Worm (Caenorhabditis elegans) whole organism, L4 larva: ENCODE data around the gene gpa-7.

Experiments used
- F37D6.2 ChIP-seq: sonication (generic microtip); optimal IDR thresholded peaks from 2 replicates; lab custom pipeline; 2016; ENCODE audit warnings: mild to moderate bottlenecking, missing genetic modification characterization, missing compliant biosample characterization
- T20F7.1 ChIP-seq: fragments of 200-800 bp; sonication (Bioruptor generic); optimal IDR thresholded peaks from 2 replicates; lab custom pipeline; 2018; ENCODE audit warnings: mild to moderate bottlenecking, missing genetic modification characterization, missing compliant biosample characterization
- T26A8.4 ChIP-seq: fragments of 200-800 bp; sonication (Bioruptor generic); IDR thresholded peaks from 2 replicates; pipeline ENCODE4 v1.3.6; 2022; ENCODE audit warnings: missing genetic modification characterization, missing compliant biosample characterization
- ZK546.5 ChIP-seq, 2 experiments: sonication (generic microtip); optimal IDR thresholded peaks; 2 replicates each; lab custom pipeline; 2017; ENCODE audit warnings: missing biosample characterization in 2 of 2, missing genetic modification characterization in 2 of 2
- aly-2 ChIP-seq: sonication (generic microtip); optimal IDR thresholded peaks from 2 replicates; lab custom pipeline; 2018; ENCODE audit warnings: missing biosample characterization, missing genetic modification characterization
- ceh-62 ChIP-seq: sonication (generic microtip); optimal IDR thresholded peaks from 2 replicates; lab custom pipeline; 2017; ENCODE audit warnings: missing biosample characterization, missing genetic modification characterization
- ces-1 ChIP-seq: fragments of 150-350 bp; sonication (generic microtip); optimal IDR thresholded peaks from 4 replicates; lab custom pipeline; 2014; ENCODE audit warnings: missing biosample characterization, missing genetic modification reagents, missing genetic modification characterization
- ctbp-1 ChIP-seq: fragments of 200-800 bp; sonication (Bioruptor generic); IDR thresholded peaks from 2 replicates; pipeline ENCODE4 v1.3.6; 2022; ENCODE audit warnings: missing genetic modification reagents, missing genetic modification characterization, missing compliant biosample characterization
- daf-16 ChIP-seq, 3 experiments: sonication (generic microtip); optimal IDR thresholded peaks; 2 replicates each; lab custom pipeline; 2016 to 2017; ENCODE audit warnings: missing genetic modification characterization in 3 of 3, missing genetic modification reagents in 3 of 3, mild to moderate bottlenecking in 2 of 3, missing compliant biosample characterization in 2 of 3, missing biosample characterization in 1 of 3, moderate library complexity in 1 of 3
- fos-1 ChIP-seq: fragments of 150-350 bp; optimal IDR thresholded peaks from 2 replicates; lab custom pipeline; 2014; ENCODE audit warnings: missing biosample characterization, missing genetic modification characterization
- gei-8 ChIP-seq: fragments of 200-800 bp; sonication (Bioruptor generic); optimal IDR thresholded peaks from 2 replicates; lab custom pipeline; 2018; ENCODE audit warnings: mild to moderate bottlenecking, missing genetic modification characterization, missing compliant biosample characterization
- lin-29 ChIP-seq: fragments of 200-800 bp; sonication (Bioruptor generic); IDR thresholded peaks from 2 replicates; pipeline ENCODE4 v1.3.6; 2022; ENCODE audit warnings: missing genetic modification reagents, missing genetic modification characterization, missing compliant biosample characterization
- madf-9 ChIP-seq: fragments of 200-800 bp; sonication (Bioruptor generic); conservative IDR thresholded peaks from 2 replicates; pipeline ENCODE4 v1.3.6; 2022; ENCODE audit warnings: missing genetic modification reagents, missing genetic modification characterization, missing compliant biosample characterization
- mdt-29 ChIP-seq: fragments of 200-800 bp; sonication (Bioruptor generic); IDR thresholded peaks from 2 replicates; pipeline ENCODE4 v1.3.6; 2022; ENCODE audit warnings: missing genetic modification reagents, missing genetic modification characterization, missing compliant biosample characterization
- mxl-2 ChIP-seq: fragments of 200-800 bp; sonication (Bioruptor generic); conservative IDR thresholded peaks from 2 replicates; pipeline ENCODE4 v1.3.6; 2022; ENCODE audit warnings: missing genetic modification reagents, missing genetic modification characterization, missing compliant biosample characterization
- nhr-102 ChIP-seq: sonication (generic microtip); optimal IDR thresholded peaks from 2 replicates; lab custom pipeline; 2016; ENCODE audit warnings: mild to moderate bottlenecking, missing genetic modification characterization, moderate library complexity, missing compliant biosample characterization
- nhr-11 ChIP-seq: fragments of 150-350 bp; optimal IDR thresholded peaks from 2 replicates; lab custom pipeline; 2014; ENCODE audit warnings: missing biosample characterization, missing genetic modification characterization
- nhr-6 ChIP-seq: fragments of 150-350 bp; optimal IDR thresholded peaks from 2 replicates; lab custom pipeline; 2014; ENCODE audit warnings: missing biosample characterization, missing genetic modification characterization
- pha-4 ChIP-seq, 2 experiments: fragments of 150-350 bp in 1 of 2; fragments of 200-800 bp in 1 of 2; sonication (Bioruptor generic) in 1 of 2; IDR thresholded peaks in 1 of 2; optimal IDR thresholded peaks in 1 of 2; 2 replicates each; pipeline versions ENCODE4 v1.3.6 to Lab custom; 2014 to 2022; ENCODE audit warnings: missing genetic modification characterization in 2 of 2, missing genetic modification reagents in 2 of 2, missing biosample characterization in 1 of 2, missing compliant biosample characterization in 1 of 2
- pqm-1 ChIP-seq: sonication (generic microtip); optimal IDR thresholded peaks from 2 replicates; lab custom pipeline; 2017; ENCODE audit warnings: missing biosample characterization, missing genetic modification characterization
- tra-1 ChIP-seq: fragments of 200-800 bp; sonication (Bioruptor generic); IDR thresholded peaks from 2 replicates; pipeline ENCODE4 v1.3.6; 2022; ENCODE audit warnings: missing genetic modification reagents, missing genetic modification characterization, missing compliant biosample characterization
- unc-39 ChIP-seq: sonication (generic microtip); optimal IDR thresholded peaks from 2 replicates; lab custom pipeline; 2017; ENCODE audit warnings: missing biosample characterization, missing genetic modification characterization
- zag-1 ChIP-seq: fragments of 150-350 bp; optimal IDR thresholded peaks from 2 replicates; lab custom pipeline; 2014; ENCODE audit warnings: missing biosample characterization, missing genetic modification characterization
- zip-11 ChIP-seq: fragments of 200-800 bp; sonication (Bioruptor generic); IDR thresholded peaks from 2 replicates; pipeline ENCODE4 v1.3.6; 2022; ENCODE audit warnings: missing genetic modification characterization, missing compliant biosample characterization

gpa-7 gene

ce11 chrIV:10453001-10453400, 49.2 kb downstream of the gpa-7 start, which contains the start of gene F01D4.8:
Gene F01D4.8 (minus strand): TSS chrIV:10453101.
- TF ChIP-seq nhr-6 (tag; lab: Kevin White, UChicago) (no peak), madf-9 (GFP tag; lab: Robert Waterston, UW) (no peak), ces-1 (GFP tag; lab: Kevin White, UChicago) (no peak), pqm-1 (tag; lab: Kevin White, UChicago) (no peak), mxl-2 (GFP tag; lab: Robert Waterston, UW) (no peak), mdt-29 (GFP tag; lab: Robert Waterston, UW) (no peak), F37D6.2 (no peak), nhr-102 (tag; lab: Kevin White, UChicago) (no peak), ceh-62 (no peak), tra-1 (GFP tag; lab: Robert Waterston, UW) (no peak), lin-29 (GFP tag; lab: Robert Waterston, UW) (no peak), pha-4 (GFP tag; IDR thresholded peaks at IDR 0.05; lab: Robert Waterston, UW) (no peak), pha-4 (tag; optimal IDR thresholded peaks at IDR 0.05; lab: Kevin White, UChicago) (no peak), unc-39 (no peak), aly-2 (tag; lab: Kevin White, UChicago) (no peak), nhr-11 (tag; lab: Kevin White, UChicago) (no peak)

ce11 chrIV:10457137-10457536, 53.3 kb downstream of the gpa-7 start, which contains the start of gene srb-17:
Gene srb-17 (minus strand): TSS chrIV:10457237.
- TF ChIP-seq zip-11 (GFP tag; lab: Robert Waterston, UW) (no peak), T20F7.1 (GFP tag; lab: Kevin White, UChicago) (no peak), ctbp-1 (no peak), T26A8.4 (GFP tag; lab: Robert Waterston, UW) (no peak), gei-8 (GFP tag; lab: Kevin White, UChicago) (no peak), fos-1 (tag; lab: Kevin White, UChicago) (no peak), zag-1 (no peak), daf-16 (GFP tag; optimal IDR thresholded peaks at IDR 0.05; lab: Kevin White, UChicago) (no peak), daf-16 (tag; optimal IDR thresholded peaks at IDR 0.05; lab: Kevin White, UChicago) (no peak), ZK546.5 (tag; optimal IDR thresholded peaks at IDR 0.05; lab: Kevin White, UChicago) (no peak)
- TF ChIP-seq, all 104 proteins: peak for 0
